Fruit fly (Drosophila melanogaster) whole organism, embryonic: ENCODE results near the gene ninaB.
A peak's percentile ranks its signal among the peaks of the same experiment; 100 is the strongest.

Experiments
- Bteb2 ChIP-seq: fragments of 200-800 bp; sonication (Bioruptor generic); optimal IDR thresholded peaks from 2 replicates; lab custom pipeline; 2016; ENCODE audit warnings: missing biosample characterization, missing genetic modification characterization
- CG11560 ChIP-seq: fragments of 200-800 bp; sonication (Bioruptor generic); IDR thresholded peaks from 3 replicates; pipeline ENCODE4 v1.3.6; 2022; ENCODE audit warnings: missing biosample characterization, missing genetic modification characterization
- CG11695 ChIP-seq: fragments of 200-800 bp; sonication (Bioruptor generic); IDR thresholded peaks from 3 replicates; pipeline ENCODE4 v1.3.6; 2022; ENCODE audit warnings: missing biosample characterization, missing genetic modification characterization
- CG12236 ChIP-seq: fragments of 200-800 bp; sonication (Bioruptor generic); optimal IDR thresholded peaks from 2 replicates; lab custom pipeline; 2016; ENCODE audit warnings: missing biosample characterization, missing genetic modification characterization
- CG1233 ChIP-seq: fragments of 200-800 bp; sonication (Bioruptor generic); optimal IDR thresholded peaks from 4 replicates; lab custom pipeline; 2018; ENCODE audit warnings: missing biosample characterization, mild to moderate bottlenecking, missing genetic modification characterization
- CG12744 ChIP-seq: fragments of 200-800 bp; sonication (Bioruptor generic); optimal IDR thresholded peaks from 2 replicates; lab custom pipeline; 2016; ENCODE audit warnings: missing biosample characterization, missing genetic modification characterization
- CG13123 ChIP-seq: fragments of 200-800 bp; sonication (Bioruptor generic); optimal IDR thresholded peaks from 2 replicates; lab custom pipeline; 2016; ENCODE audit warnings: missing biosample characterization, missing genetic modification characterization
- CG13287 ChIP-seq: fragments of 200-800 bp; sonication (Bioruptor generic); IDR thresholded peaks from 2 replicates; pipeline ENCODE4 v1.3.6; 2022; ENCODE audit warnings: missing biosample characterization, missing genetic modification characterization; ENCODE audit not compliant: partially characterized antibody
- CG15073 ChIP-seq: fragments of 200-800 bp; sonication (Bioruptor generic); optimal IDR thresholded peaks from 2 replicates; lab custom pipeline; 2016; ENCODE audit warnings: missing biosample characterization, missing genetic modification characterization
- CG17186 ChIP-seq: fragments of 200-800 bp; sonication (Bioruptor generic); optimal IDR thresholded peaks from 3 replicates; lab custom pipeline; 2017; ENCODE audit warnings: missing biosample characterization, missing genetic modification reagents, missing genetic modification characterization
- CG18476 ChIP-seq: fragments of 200-800 bp; sonication (Bioruptor generic); optimal IDR thresholded peaks from 2 replicates; lab custom pipeline; 2016; ENCODE audit warnings: missing biosample characterization, mild to moderate bottlenecking, missing genetic modification characterization
- CG2202 ChIP-seq: fragments of 200-800 bp; sonication (Bioruptor generic); optimal IDR thresholded peaks from 2 replicates; lab custom pipeline; 2018; ENCODE audit warnings: missing biosample characterization, mild to moderate bottlenecking, missing genetic modification characterization
- CG2889 ChIP-seq: fragments of 200-800 bp; sonication (Bioruptor generic); IDR thresholded peaks from 3 replicates; pipeline ENCODE4 v1.3.6; 2022; ENCODE audit warnings: missing biosample characterization, missing genetic modification characterization
- CG32532 ChIP-seq: fragments of 200-800 bp; sonication (Bioruptor generic); IDR thresholded peaks from 2 replicates; pipeline ENCODE4 v1.3.6; 2022; ENCODE audit warnings: missing biosample characterization, missing genetic modification characterization
- CG34422 ChIP-seq: fragments of 200-800 bp; sonication (Bioruptor generic); IDR thresholded peaks from 3 replicates; pipeline ENCODE4 v1.3.6; 2022; ENCODE audit warnings: missing biosample characterization, missing genetic modification characterization
- CG42726 ChIP-seq: fragments of 200-800 bp; sonication (Bioruptor generic); IDR thresholded peaks from 2 replicates; pipeline ENCODE4 v1.3.6; 2022; ENCODE audit warnings: missing biosample characterization, missing genetic modification characterization; ENCODE audit not compliant: partially characterized antibody
- CG4360 ChIP-seq: fragments of 200-800 bp; sonication (Bioruptor generic); IDR thresholded peaks from 2 replicates; pipeline ENCODE4 v1.3.6; 2022; ENCODE audit warnings: missing biosample characterization, missing genetic modification characterization
- CG5245 ChIP-seq: fragments of 200-800 bp; sonication (Bioruptor generic); optimal IDR thresholded peaks from 3 replicates; lab custom pipeline; 2016; ENCODE audit warnings: missing biosample characterization, missing genetic modification characterization
- CG7556 ChIP-seq: fragments of 200-800 bp; sonication (Bioruptor generic); optimal IDR thresholded peaks from 2 replicates; lab custom pipeline; 2017; ENCODE audit warnings: missing biosample characterization, mild to moderate bottlenecking, missing genetic modification characterization
- CG7987 ChIP-seq: fragments of 200-800 bp; sonication (Bioruptor generic); optimal IDR thresholded peaks from 2 replicates; lab custom pipeline; 2018; ENCODE audit warnings: missing biosample characterization, mild to moderate bottlenecking, missing genetic modification characterization, moderate library complexity
- CG9215 ChIP-seq: fragments of 200-800 bp; sonication (Bioruptor generic); IDR thresholded peaks from 2 replicates; pipeline ENCODE4 v1.3.6; 2022; ENCODE audit warnings: missing biosample characterization, missing genetic modification characterization
- CG9932 ChIP-seq: fragments of 200-800 bp; sonication (Bioruptor generic); IDR thresholded peaks from 2 replicates; pipeline ENCODE4 v1.3.6; 2022; ENCODE audit warnings: missing biosample characterization, missing genetic modification characterization
- CHES-1-like ChIP-seq: fragments of 200-800 bp; sonication (Bioruptor generic); optimal IDR thresholded peaks from 2 replicates; lab custom pipeline; 2016; ENCODE audit warnings: missing biosample characterization, missing genetic modification characterization
- D19B ChIP-seq: fragments of 200-800 bp; sonication (Bioruptor generic); optimal IDR thresholded peaks from 2 replicates; lab custom pipeline; 2017; ENCODE audit warnings: missing biosample characterization, mild to moderate bottlenecking, missing genetic modification characterization
- Dip3 ChIP-seq: fragments of 200-800 bp; sonication (Bioruptor generic); optimal IDR thresholded peaks from 3 replicates; lab custom pipeline; 2016; ENCODE audit warnings: missing biosample characterization, missing genetic modification characterization
- E2f1 ChIP-seq: fragments of 200-800 bp; sonication (Bioruptor generic); IDR thresholded peaks from 2 replicates; pipeline ENCODE4 v1.3.6; 2022; ENCODE audit warnings: missing biosample characterization, missing genetic modification characterization
- Hr3 ChIP-seq: fragments of 200-800 bp; sonication (Bioruptor generic); optimal IDR thresholded peaks from 3 replicates; lab custom pipeline; 2016; ENCODE audit warnings: missing biosample characterization, missing genetic modification characterization
- Hr78 ChIP-seq, 2 experiments: fragments of 200-800 bp in 1 of 2; fragments of >200 bp in 1 of 2; sonication (Bioruptor generic) in 1 of 2; optimal IDR thresholded peaks; 2 replicates each; lab custom pipeline; 2017 to 2019; ENCODE audit warnings: missing biosample characterization in 2 of 2, missing genetic modification characterization in 2 of 2, mild to moderate bottlenecking in 1 of 2, moderate library complexity in 1 of 2
- Jarid2 ChIP-seq: fragments of 200-800 bp; sonication (Bioruptor generic); optimal IDR thresholded peaks from 3 replicates; lab custom pipeline; 2017; ENCODE audit warnings: mild to moderate bottlenecking, missing biosample characterization, missing genetic modification reagents, missing genetic modification characterization
- MESR4 ChIP-seq: fragments of 200-800 bp; sonication (Bioruptor generic); optimal IDR thresholded peaks from 2 replicates; lab custom pipeline; 2018; ENCODE audit warnings: missing biosample characterization, mild to moderate bottlenecking, missing genetic modification characterization, moderate library complexity
- Oli ChIP-seq: fragments of 200-800 bp; sonication (Bioruptor generic); optimal IDR thresholded peaks from 2 replicates; lab custom pipeline; 2018; ENCODE audit warnings: missing biosample characterization, mild to moderate bottlenecking, missing genetic modification characterization, moderate library complexity
- Rfx ChIP-seq: fragments of 200-800 bp; sonication (Bioruptor generic); IDR thresholded peaks from 2 replicates; pipeline ENCODE4 v1.3.6; 2022; ENCODE audit warnings: missing biosample characterization, missing genetic modification characterization
- Sry-β ChIP-seq: fragments of 200-800 bp; sonication (Bioruptor generic); optimal IDR thresholded peaks from 2 replicates; lab custom pipeline; 2018; ENCODE audit warnings: missing biosample characterization, mild to moderate bottlenecking, missing genetic modification characterization, moderate library complexity
- Taf1 ChIP-seq: fragments of 200-800 bp; sonication (Bioruptor generic); IDR thresholded peaks from 2 replicates; pipeline ENCODE4 v1.3.6; 2022; ENCODE audit warnings: missing biosample characterization, missing genetic modification characterization
- bcd ChIP-seq: fragments of 200-800 bp; sonication (Bioruptor generic); optimal IDR thresholded peaks from 2 replicates; lab custom pipeline; 2017; ENCODE audit warnings: missing biosample characterization, mild to moderate bottlenecking, missing genetic modification characterization
- cas ChIP-seq: fragments of 200-800 bp; sonication (Bioruptor generic); IDR thresholded peaks from 2 replicates; pipeline ENCODE4 v1.3.6; 2022; ENCODE audit warnings: missing biosample characterization, missing genetic modification characterization
- chinmo ChIP-seq: fragments of 200-800 bp; sonication (Bioruptor generic); IDR thresholded peaks from 4 replicates; pipeline ENCODE4 v1.3.6; 2022; ENCODE audit warnings: missing biosample characterization, missing genetic modification characterization; ENCODE audit not compliant: partially characterized antibody
- fru ChIP-seq: fragments of >200 bp; optimal IDR thresholded peaks from 2 replicates; lab custom pipeline; 2017
- gem ChIP-seq: fragments of 200-800 bp; sonication (Bioruptor generic); optimal IDR thresholded peaks from 2 replicates; lab custom pipeline; 2019; ENCODE audit warnings: missing biosample characterization, mild to moderate bottlenecking, missing genetic modification characterization, moderate library complexity
- gro ChIP-seq: fragments of 200-800 bp; sonication (Bioruptor generic); optimal IDR thresholded peaks from 2 replicates; lab custom pipeline; 2016; ENCODE audit warnings: missing biosample characterization, missing genetic modification characterization
- h ChIP-seq: fragments of >200 bp; optimal IDR thresholded peaks from 2 replicates; lab custom pipeline; 2017
- klu ChIP-seq: fragments of 200-800 bp; sonication (Bioruptor generic); IDR thresholded peaks from 2 replicates; pipeline ENCODE4 v1.3.6; 2022; ENCODE audit warnings: missing biosample characterization, missing genetic modification characterization
- lbe ChIP-seq: fragments of 200-800 bp; sonication (Bioruptor generic); optimal IDR thresholded peaks from 2 replicates; lab custom pipeline; 2016; ENCODE audit warnings: missing biosample characterization, mild to moderate bottlenecking, missing genetic modification characterization
- pan ChIP-seq, 4 experiments: fragments of >200 bp in 3 of 4; fragments of 200-800 bp in 1 of 4; sonication (Bioruptor generic) in 1 of 4; optimal IDR thresholded peaks in 3 of 4; IDR thresholded peaks in 1 of 4; 2 replicates each; pipeline versions ENCODE4 v1.3.6 to Lab custom; 2017 to 2022; ENCODE audit warnings: missing biosample characterization in 2 of 4, missing genetic modification characterization in 2 of 4, mixed read lengths in 1 of 4
- sens-2 ChIP-seq: fragments of 200-800 bp; sonication (Bioruptor generic); IDR thresholded peaks from 2 replicates; pipeline ENCODE4 v1.3.6; 2022; ENCODE audit warnings: missing biosample characterization, missing genetic modification characterization
- slbo ChIP-seq: fragments of 200-800 bp; sonication (Bioruptor generic); IDR thresholded peaks from 2 replicates; pipeline ENCODE4 v1.3.6; 2022; ENCODE audit warnings: missing biosample characterization, missing genetic modification characterization
- slou ChIP-seq: fragments of 200-800 bp; sonication (Bioruptor generic); optimal IDR thresholded peaks from 3 replicates; lab custom pipeline; 2016; ENCODE audit warnings: missing biosample characterization, missing genetic modification characterization
- sug ChIP-seq: fragments of 200-800 bp; optimal IDR thresholded peaks from 2 replicates; lab custom pipeline; 2019; ENCODE audit warnings: missing biosample characterization, mild to moderate bottlenecking, missing genetic modification characterization, moderate library complexity
- tll ChIP-seq, 2 experiments: fragments of 200-800 bp in 1 of 2; fragments of >200 bp in 1 of 2; sonication (Bioruptor generic) in 1 of 2; optimal IDR thresholded peaks; 2 replicates each; lab custom pipeline; 2017 to 2019; ENCODE audit warnings: missing biosample characterization in 2 of 2, missing genetic modification characterization in 2 of 2, mild to moderate bottlenecking in 1 of 2, moderate library complexity in 1 of 2
- wdn ChIP-seq: fragments of 200-800 bp; sonication (Bioruptor generic); IDR thresholded peaks from 2 replicates; pipeline ENCODE4 v1.3.6; 2022; ENCODE audit warnings: missing biosample characterization, missing genetic modification characterization
- zen ChIP-seq: fragments of 200-800 bp; sonication (Bioruptor generic); optimal IDR thresholded peaks from 3 replicates; lab custom pipeline; 2018; ENCODE audit warnings: missing biosample characterization, mild to moderate bottlenecking, missing genetic modification characterization, moderate library complexity
- zfh1 ChIP-seq: fragments of 200-800 bp; sonication (Bioruptor generic); IDR thresholded peaks from 3 replicates; pipeline ENCODE4 v1.3.6; 2022; ENCODE audit warnings: missing biosample characterization, missing genetic modification characterization

The ninaB gene

dm6 chr3R:13713541-13713940 is 13.2 kb downstream of the ninaB start (continued):
- TF ChIP-seq CG4360 (GFP tag; lab: Robert Waterston, UW) (no peak), Dip3 (GFP tag; lab: Kevin White, UChicago) (no peak), CG12236 (no peak), slbo (no peak), Jarid2 (GFP tag; lab: Kevin White, UChicago) (no peak), CG17186 (GFP tag; lab: Kevin White, UChicago) (no peak), CG34422 (GFP tag; lab: Robert Waterston, UW) (no peak), CG9932 (GFP tag; lab: Robert Waterston, UW) (no peak), sug (tag; lab: Kevin White, UChicago) (no peak), zen (tag; lab: Kevin White, UChicago) (peak; percentile 46), CG18476 (GFP tag; lab: Kevin White, UChicago) (no peak), tll (GFP tag; optimal IDR thresholded peaks at IDR 0.05; lab: Kevin White, UChicago) (peak in 1 of 2 experiments; percentile 42), gem (tag; lab: Kevin White, UChicago) (peak; percentile 76), Rfx (GFP tag; lab: Robert Waterston, UW) (no peak), CG2202 (no peak), h (lab: Kevin White, UChicago) (no peak), CG7987 (GFP tag; lab: Kevin White, UChicago) (no peak), Sry-β (GFP tag; lab: Kevin White, UChicago) (no peak), CG13123 (GFP tag; lab: Kevin White, UChicago) (no peak), CHES-1-like (GFP tag; lab: Kevin White, UChicago) (no peak), slou (GFP tag; lab: Kevin White, UChicago) (no peak), zfh1 (GFP tag; lab: Robert Waterston, UW) (no peak), CG9215 (GFP tag; lab: Robert Waterston, UW) (peak; percentile 6; the same call in 1 of the 2 replicates), sens-2 (GFP tag; lab: Robert Waterston, UW) (no peak), CG11695 (no peak), CG7556 (GFP tag; lab: Kevin White, UChicago) (peak; percentile 45), CG5245 (GFP tag; lab: Kevin White, UChicago) (no peak), MESR4 (GFP tag; lab: Kevin White, UChicago) (no peak), CG11560 (no peak), gro (GFP tag; lab: Kevin White, UChicago) (no peak), Oli (peak; percentile 9), Hr78 (GFP tag; optimal IDR thresholded peaks at IDR 0.05; lab: Kevin White, UChicago) (peak in 1 of 2 experiments; percentile 13), E2f1 (GFP tag; lab: Robert Waterston, UW) (no peak), fru (no peak), Hr3 (GFP tag; lab: Kevin White, UChicago) (peak; percentile 18), wdn (GFP tag; lab: Robert Waterston, UW) (no peak), CG13287 (GFP tag; lab: Robert Waterston, UW) (no peak), CG2889 (no peak), CG15073 (no peak), lbe (GFP tag; lab: Kevin White, UChicago) (no peak), CG42726 (GFP tag; lab: Robert Waterston, UW) (no peak), chinmo (no peak), klu (GFP tag; lab: Robert Waterston, UW) (no peak), CG32532 (no peak), D19B (GFP tag; lab: Kevin White, UChicago) (no peak), pan (optimal IDR thresholded peaks at IDR 0.05; lab: Kevin White, UChicago) (no peak), pan (GFP tag; optimal IDR thresholded peaks at IDR 0.05 in 1 of 2, IDR thresholded peaks at IDR 0.05 in 1 of 2) (no peak), CG1233 (GFP tag; lab: Kevin White, UChicago) (peak; percentile 51), Taf1 (GFP tag; lab: Robert Waterston, UW) (no peak), Bteb2 (GFP tag; lab: Kevin White, UChicago) (no peak), CG12744 (no peak), cas (GFP tag; lab: Robert Waterston, UW) (no peak), bcd (GFP tag; lab: Kevin White, UChicago) (no peak)
